Worm (Caenorhabditis elegans) whole organism, L2 larva: Measurements from ENCODE around the gene clec-198.

ENCODE experiments used
- ZK546.5 ChIP-seq: sonication (generic microtip); optimal IDR thresholded peaks from 2 replicates; lab custom pipeline; 2017; ENCODE audit warnings: missing biosample characterization, missing genetic modification characterization
- aly-2 ChIP-seq: fragments of 150-350 bp; optimal IDR thresholded peaks from 2 replicates; lab custom pipeline; 2014; ENCODE audit warnings: missing biosample characterization, missing genetic modification characterization
- ama-1 ChIP-seq: fragments of 150-350 bp; optimal IDR thresholded peaks from 2 replicates; lab custom pipeline; 2018; ENCODE audit warnings: inconsistent platforms
- egl-27 ChIP-seq: sonication (generic microtip); optimal IDR thresholded peaks from 3 replicates; lab custom pipeline; 2017; ENCODE audit warnings: missing biosample characterization, missing genetic modification reagents, missing genetic modification characterization
- lin-13 ChIP-seq: fragments of 150-350 bp; optimal IDR thresholded peaks from 2 replicates; lab custom pipeline; 2014; ENCODE audit warnings: missing biosample characterization, missing genetic modification reagents, missing genetic modification characterization
- nhr-10 ChIP-seq: sonication (generic microtip); optimal IDR thresholded peaks from 2 replicates; lab custom pipeline; 2017; ENCODE audit warnings: missing biosample characterization, missing genetic modification characterization
- nhr-11 ChIP-seq: fragments of 150-350 bp; optimal IDR thresholded peaks from 2 replicates; lab custom pipeline; 2014; ENCODE audit warnings: missing biosample characterization, missing genetic modification characterization
- nhr-237 ChIP-seq: fragments of 150-350 bp; optimal IDR thresholded peaks from 2 replicates; lab custom pipeline; 2014; ENCODE audit warnings: missing biosample characterization, missing genetic modification characterization
- nhr-25 ChIP-seq: fragments of 150-350 bp; sonication (generic microtip); optimal IDR thresholded peaks from 3 replicates; lab custom pipeline; 2014; ENCODE audit warnings: missing biosample characterization, missing genetic modification characterization
- nhr-6 ChIP-seq: fragments of 150-350 bp; optimal IDR thresholded peaks from 2 replicates; lab custom pipeline; 2014; ENCODE audit warnings: missing biosample characterization, missing genetic modification characterization
- sma-9 ChIP-seq, 2 experiments: fragments of 150-350 bp in 1 of 2; sonication (generic microtip) in 1 of 2; optimal IDR thresholded peaks; 2 replicates each; lab custom pipeline; 2014 to 2016; ENCODE audit warnings: missing genetic modification characterization in 2 of 2, mild to moderate bottlenecking in 1 of 2, missing biosample characterization in 1 of 2, missing compliant biosample characterization in 1 of 2, missing genetic modification reagents in 1 of 2, moderate library complexity in 1 of 2
- snpc-4 ChIP-seq: fragments of 150-350 bp; optimal IDR thresholded peaks from 2 replicates; lab custom pipeline; 2014; ENCODE audit warnings: missing biosample characterization, missing genetic modification characterization
- ztf-4 ChIP-seq: fragments of 150-350 bp; optimal IDR thresholded peaks from 2 replicates; lab custom pipeline; 2014; ENCODE audit warnings: missing biosample characterization, missing genetic modification characterization

ce11 chrIV:17382029-17382428 lies 35.1 kb downstream of the clec-198 start, which contains the start of gene C30H6.8:
- TF ChIP-seq nhr-10 (tag; lab: Kevin White, UChicago) (no peak), nhr-6 (tag; lab: Kevin White, UChicago) (no peak), nhr-237 (tag; lab: Kevin White, UChicago) (no peak), ama-1 (no peak), nhr-11 (tag; lab: Kevin White, UChicago) (no peak), aly-2 (no peak), egl-27 (tag; lab: Kevin White, UChicago) (no peak), nhr-25 (tag; lab: Kevin White, UChicago) (no peak), ztf-4 (no peak), ZK546.5 (no peak), lin-13 (no peak), sma-9 (GFP tag; optimal IDR thresholded peaks at IDR 0.05; lab: Kevin White, UChicago) (no peak), sma-9 (tag; optimal IDR thresholded peaks at IDR 0.05; lab: Kevin White, UChicago) (no peak), snpc-4 (tag; lab: Kevin White, UChicago) (no peak)
